Worm (Caenorhabditis elegans) whole organism, L3 larva: ENCODE results near the gene ZK930.2.

ENCODE experiments used
- ZK546.5 ChIP-seq: sonication (generic microtip); optimal IDR thresholded peaks from 2 replicates; lab custom pipeline; 2017; ENCODE audit warnings: missing biosample characterization, missing genetic modification characterization
- aly-2 ChIP-seq: fragments of 150-350 bp; optimal IDR thresholded peaks from 2 replicates; lab custom pipeline; 2014; ENCODE audit warnings: missing biosample characterization, missing genetic modification characterization
- ama-1 ChIP-seq: fragments of 150-350 bp; optimal IDR thresholded peaks from 2 replicates; lab custom pipeline; 2018
- ceh-16 ChIP-seq: sonication (generic microtip); optimal IDR thresholded peaks from 2 replicates; lab custom pipeline; 2017; ENCODE audit warnings: missing biosample characterization, missing genetic modification characterization
- ceh-9 ChIP-seq: sonication (generic microtip); optimal IDR thresholded peaks from 2 replicates; lab custom pipeline; 2018; ENCODE audit warnings: missing biosample characterization, missing genetic modification characterization
- daf-12 ChIP-seq: fragments of 150-350 bp; optimal IDR thresholded peaks from 2 replicates; lab custom pipeline; 2014; ENCODE audit warnings: missing biosample characterization, missing genetic modification reagents, missing genetic modification characterization
- egl-27 ChIP-seq: sonication (generic microtip); optimal IDR thresholded peaks from 4 replicates; lab custom pipeline; 2017; ENCODE audit warnings: missing biosample characterization, missing genetic modification reagents, missing genetic modification characterization
- elt-2 ChIP-seq: sonication (generic microtip); optimal IDR thresholded peaks from 2 replicates; lab custom pipeline; 2016; ENCODE audit warnings: missing genetic modification reagents, mild to moderate bottlenecking, missing genetic modification characterization, missing compliant biosample characterization
- elt-3 ChIP-seq, 3 experiments: fragments of 150-350 bp in 1 of 3; sonication (generic microtip) in 2 of 3; optimal IDR thresholded peaks; 2 replicates in 2 of 3; 4 replicates in 1 of 3; lab custom pipeline; 2014 to 2017; ENCODE audit warnings: missing biosample characterization in 3 of 3, missing genetic modification characterization in 3 of 3
- fkh-2 ChIP-seq: fragments of 150-350 bp; optimal IDR thresholded peaks from 2 replicates; lab custom pipeline; 2014; ENCODE audit warnings: missing biosample characterization, missing genetic modification reagents, missing genetic modification characterization
- fos-1 ChIP-seq: fragments of 150-350 bp; optimal IDR thresholded peaks from 2 replicates; lab custom pipeline; 2014; ENCODE audit warnings: missing biosample characterization, missing genetic modification characterization
- jun-1 ChIP-seq: fragments of 150-350 bp; optimal IDR thresholded peaks from 2 replicates; lab custom pipeline; 2014; ENCODE audit warnings: missing biosample characterization, missing genetic modification reagents, missing genetic modification characterization
- lsy-12 ChIP-seq: sonication (generic microtip); optimal IDR thresholded peaks from 2 replicates; lab custom pipeline; 2016; ENCODE audit warnings: mild to moderate bottlenecking, missing genetic modification characterization, missing compliant biosample characterization
- mdl-1 ChIP-seq: fragments of 150-350 bp; optimal IDR thresholded peaks from 2 replicates; lab custom pipeline; 2014; ENCODE audit warnings: missing biosample characterization, missing genetic modification characterization
- mml-1 ChIP-seq: fragments of 150-350 bp; sonication (generic microtip); optimal IDR thresholded peaks from 3 replicates; lab custom pipeline; 2014; ENCODE audit warnings: missing biosample characterization, missing genetic modification characterization
- nfya-1 ChIP-seq: sonication (generic microtip); optimal IDR thresholded peaks from 2 replicates; lab custom pipeline; 2017; ENCODE audit warnings: missing genetic modification characterization, mild to moderate bottlenecking, missing compliant biosample characterization, antibody characterized with exemption, moderate library complexity; ENCODE audit not compliant: insufficient read depth
- nhr-23 ChIP-seq: fragments of 150-350 bp; optimal IDR thresholded peaks from 2 replicates; lab custom pipeline; 2014; ENCODE audit warnings: missing biosample characterization, missing genetic modification reagents, missing genetic modification characterization
- nhr-237 ChIP-seq: fragments of 150-350 bp; optimal IDR thresholded peaks from 2 replicates; lab custom pipeline; 2014; ENCODE audit warnings: missing biosample characterization, missing genetic modification characterization
- nhr-25 ChIP-seq: sonication (generic microtip); optimal IDR thresholded peaks from 2 replicates; lab custom pipeline; 2017; ENCODE audit warnings: missing biosample characterization, missing genetic modification characterization
- nhr-28 ChIP-seq: fragments of 150-350 bp; optimal IDR thresholded peaks from 2 replicates; lab custom pipeline; 2014; ENCODE audit warnings: missing biosample characterization, missing genetic modification characterization
- nhr-67 ChIP-seq: fragments of 150-350 bp; optimal IDR thresholded peaks from 2 replicates; lab custom pipeline; 2014; ENCODE audit warnings: missing biosample characterization, missing genetic modification characterization
- nhr-76 ChIP-seq: fragments of 150-350 bp; sonication (generic microtip); optimal IDR thresholded peaks from 5 replicates; lab custom pipeline; 2014; ENCODE audit warnings: missing biosample characterization, missing genetic modification characterization
- pha-4 ChIP-seq: fragments of 150-350 bp; optimal IDR thresholded peaks from 2 replicates; lab custom pipeline; 2014; ENCODE audit warnings: missing biosample characterization, missing genetic modification reagents, missing genetic modification characterization
- skn-1 ChIP-seq: fragments of 150-350 bp; optimal IDR thresholded peaks from 2 replicates; lab custom pipeline; 2014; ENCODE audit warnings: missing biosample characterization, missing genetic modification characterization
- snpc-4 ChIP-seq: fragments of 150-350 bp; optimal IDR thresholded peaks from 2 replicates; lab custom pipeline; 2014; ENCODE audit warnings: missing biosample characterization, missing genetic modification characterization

ZK930.2 gene

ce11 chrII:11893323-11893722, at the start of gene ZK930.2:
Gene ZK930.2, minus strand, starts transcription at chrII:11893423.
- no peak for TF ChIP-seq nhr-23
- no peak for TF ChIP-seq ZK546.5
- no peak for TF ChIP-seq snpc-4 (tag; lab: Kevin White, UChicago)
- no peak for TF ChIP-seq fkh-2 (tag; lab: Kevin White, UChicago)
- TF ChIP-seq nhr-28 (tag; lab: Kevin White, UChicago): no peak

ce11 chrII:11936393-11936792, 43.2 kb upstream of the ZK930.2 start:
- TF ChIP-seq ceh-16 (tag; lab: Kevin White, UChicago) (no peak), nhr-76 (tag; lab: Kevin White, UChicago) (no peak), elt-2 (tag; lab: Kevin White, UChicago) (peak; percentile 24), nhr-28 (tag; lab: Kevin White, UChicago) (no peak)

DNA sequence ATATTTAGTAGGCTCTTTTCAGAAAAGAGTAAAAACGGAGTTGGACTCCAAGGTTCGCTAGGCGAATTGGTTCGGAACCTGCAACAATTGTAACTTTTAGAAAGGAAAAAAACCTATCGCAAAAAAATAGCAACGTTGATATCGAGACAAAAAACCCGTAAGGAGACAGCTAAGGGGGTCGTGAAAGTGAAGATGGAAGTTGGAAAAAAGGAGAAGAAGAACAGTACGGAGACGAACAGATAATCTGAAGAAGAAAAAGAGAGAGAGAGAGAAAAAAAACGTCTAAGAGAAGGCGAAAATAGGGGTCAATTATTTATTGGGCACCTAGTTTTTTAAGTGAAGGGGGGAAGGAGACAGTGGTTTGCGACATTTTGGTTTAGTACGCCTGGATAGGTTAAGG, 42.0 kb upstream of the ZK930.2 start, which contains the start of gene lin-29:
lin-29 (minus strand) TSS at position 78 of the 400 bp plus-strand sequence.
- no peak for TF ChIP-seq daf-12 (tag; lab: Kevin White, UChicago)
- TF ChIP-seq nhr-76 (tag; lab: Kevin White, UChicago): no peak
- no peak for TF ChIP-seq fos-1 (tag; lab: Kevin White, UChicago)
- no peak for TF ChIP-seq nhr-237
- no peak for TF ChIP-seq jun-1 (tag; lab: Kevin White, UChicago)
- TF ChIP-seq ceh-9: no peak
- TF ChIP-seq, all 47 proteins: peak for 0

DNA sequence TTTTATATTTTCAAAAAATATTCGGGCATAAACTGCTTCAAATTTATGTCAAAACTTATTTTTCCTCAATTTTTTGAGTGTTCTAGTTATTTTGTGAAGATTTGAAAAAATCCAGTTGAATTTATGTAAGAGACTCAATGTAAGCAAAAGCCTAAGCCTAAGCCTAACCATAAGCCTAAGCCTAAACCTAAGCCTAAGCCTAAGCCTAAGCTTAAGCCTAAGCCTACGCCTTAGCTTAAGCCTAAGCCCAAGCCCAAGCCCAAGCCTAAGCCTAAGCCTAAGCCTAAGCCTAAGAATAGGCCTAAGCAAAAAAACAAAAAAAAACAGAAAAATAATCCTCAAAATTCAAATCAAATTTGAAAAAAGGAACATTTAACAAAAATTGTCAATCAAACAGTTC, 36.9 kb upstream of the ZK930.2 start:
- no peak for TF ChIP-seq nhr-28 (tag; lab: Kevin White, UChicago)
- TF ChIP-seq mdl-1 (tag; lab: Kevin White, UChicago): no peak
- TF ChIP-seq egl-27 (tag; lab: Kevin White, UChicago): no peak
- TF ChIP-seq nhr-25 (tag; lab: Kevin White, UChicago): no peak
- no peak for TF ChIP-seq pha-4 (tag; lab: Kevin White, UChicago)
- no peak for TF ChIP-seq elt-3 (tag; optimal IDR thresholded peaks at IDR 0.05; lab: Kevin White, UChicago)
- no peak for TF ChIP-seq nhr-67
- no peak for TF ChIP-seq snpc-4 (tag; lab: Kevin White, UChicago)

- TF ChIP-seq mml-1 (tag; lab: Kevin White, UChicago) (no peak), egl-27 (tag; lab: Kevin White, UChicago) (peak; percentile 15), lsy-12 (tag; lab: Kevin White, UChicago) (peak; percentile 50), nhr-23 (peak; percentile 41), nhr-25 (tag; lab: Kevin White, UChicago) (peak; percentile 90)
- TF ChIP-seq, all 47 proteins: peak for 4
Measured at ce11 chrII:11928752-11929151, 35.5 kb upstream of the ZK930.2 start.

ce11 chrII:11926501-11926900, 33.3 kb upstream of the ZK930.2 start:
- TF ChIP-seq nfya-1: peak; percentile 78
- no peak for TF ChIP-seq aly-2 (tag; lab: Kevin White, UChicago)
- peak; percentile 25 for TF ChIP-seq lsy-12 (tag; lab: Kevin White, UChicago)

DNA sequence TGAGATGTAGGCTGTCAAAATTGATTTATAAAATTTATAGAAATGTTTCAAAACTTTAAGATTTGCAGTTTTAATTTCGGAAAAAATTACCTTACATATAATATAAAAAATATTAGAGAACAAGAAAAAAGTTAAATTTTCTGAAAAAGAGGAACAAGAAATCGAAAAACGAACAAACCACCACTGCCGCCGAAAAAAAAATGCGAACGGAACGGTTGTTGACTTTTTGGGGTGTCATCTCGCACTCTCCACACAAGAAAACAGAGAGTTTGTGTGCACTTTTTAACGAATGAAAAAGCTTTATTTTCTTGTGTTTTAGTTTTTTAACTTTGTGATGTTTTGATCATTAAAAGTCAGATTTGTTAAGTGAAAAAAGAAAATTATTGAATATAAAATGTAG, 32.0 kb upstream of the ZK930.2 start:
- no peak for TF ChIP-seq skn-1 (tag; lab: Kevin White, UChicago)
- TF ChIP-seq ceh-16 (tag; lab: Kevin White, UChicago): no peak
- TF ChIP-seq pha-4 (tag; lab: Kevin White, UChicago): peak; percentile 59

- TF ChIP-seq ama-1 (lab: Kevin White, UChicago) (no peak), pha-4 (tag; lab: Kevin White, UChicago) (peak; percentile 66)
Measured at ce11 chrII:11923620-11924298, 30.5 kb upstream of the ZK930.2 start.
